Worm (Caenorhabditis elegans) whole organism, early embryonic: Measurements from ENCODE around the gene ecps-2.
"Not testable (repeated sequence)": the region's sequence is repeated elsewhere in the genome, so short reads cannot be mapped to it uniquely, and the experiment has no call there.

ENCODE experiments used
- B0310.2 ChIP-seq: sonication (generic microtip); optimal IDR thresholded peaks from 2 replicates; lab custom pipeline; 2016; ENCODE audit warnings: mild to moderate bottlenecking, missing genetic modification characterization, missing compliant biosample characterization
- F13C5.2 ChIP-seq: sonication (generic microtip); optimal IDR thresholded peaks from 2 replicates; lab custom pipeline; 2017; ENCODE audit warnings: mild to moderate bottlenecking, missing genetic modification characterization, inconsistent platforms, missing compliant biosample characterization
- aly-1 ChIP-seq: sonication (generic microtip); optimal IDR thresholded peaks from 2 replicates; lab custom pipeline; 2016; ENCODE audit warnings: missing genetic modification characterization, missing compliant biosample characterization
- ama-1 ChIP-seq: fragments of 150-350 bp; optimal IDR thresholded peaks from 2 replicates; lab custom pipeline; 2014
- ceh-13 ChIP-seq: fragments of 200-800 bp; sonication (Bioruptor generic); optimal IDR thresholded peaks from 2 replicates; lab custom pipeline; 2018; ENCODE audit warnings: mild to moderate bottlenecking, missing genetic modification characterization, missing compliant biosample characterization
- ceh-36 ChIP-seq: sonication (generic microtip); optimal IDR thresholded peaks from 2 replicates; lab custom pipeline; 2016; ENCODE audit warnings: missing genetic modification characterization, inconsistent platforms, missing compliant biosample characterization
- ets-7 ChIP-seq: sonication (generic microtip); optimal IDR thresholded peaks from 2 replicates; lab custom pipeline; 2016; ENCODE audit warnings: missing genotype, missing genetic modification characterization, missing compliant biosample characterization
- flt-1 ChIP-seq: fragments of 200-800 bp; sonication (Bioruptor generic); IDR thresholded peaks from 2 replicates; pipeline ENCODE4 v1.3.6; 2022; ENCODE audit warnings: missing genetic modification characterization, missing compliant biosample characterization
- hmbx-1 ChIP-seq: sonication (generic microtip); optimal IDR thresholded peaks from 2 replicates; lab custom pipeline; 2016; ENCODE audit warnings: mild to moderate bottlenecking, missing genetic modification characterization, missing compliant biosample characterization
- hmg-4 ChIP-seq: fragments of 200-800 bp; sonication (Bioruptor generic); optimal IDR thresholded peaks from 2 replicates; lab custom pipeline; 2018; ENCODE audit warnings: mild to moderate bottlenecking, missing genetic modification characterization, missing compliant biosample characterization
- hnd-1 ChIP-seq: sonication (generic microtip); optimal IDR thresholded peaks from 2 replicates; lab custom pipeline; 2016; ENCODE audit warnings: missing genetic modification characterization, missing compliant biosample characterization
- pes-1 ChIP-seq: fragments of 200-800 bp; sonication (Bioruptor generic); IDR thresholded peaks from 2 replicates; pipeline ENCODE4 v1.3.6; 2022; ENCODE audit warnings: missing genetic modification reagents, missing genetic modification characterization, missing compliant biosample characterization
- scrt-1 ChIP-seq: fragments of 200-800 bp; sonication (Bioruptor generic); IDR thresholded peaks from 2 replicates; pipeline ENCODE4 v1.3.6; 2022; ENCODE audit warnings: missing genetic modification characterization, missing compliant biosample characterization
- sea-1 ChIP-seq: fragments of 200-800 bp; sonication (Bioruptor generic); conservative IDR thresholded peaks from 2 replicates; pipeline ENCODE4 v1.3.6; 2022; ENCODE audit warnings: missing genetic modification characterization, missing compliant biosample characterization
- tbx-11 ChIP-seq: fragments of 200-800 bp; sonication (Bioruptor generic); IDR thresholded peaks from 2 replicates; pipeline ENCODE4 v1.3.6; 2022; ENCODE audit warnings: missing genetic modification characterization, missing compliant biosample characterization
- tbx-37 ChIP-seq: fragments of 200-800 bp; sonication (Bioruptor generic); conservative IDR thresholded peaks from 2 replicates; pipeline ENCODE4 v1.3.6; 2022; ENCODE audit warnings: missing genetic modification reagents, missing genetic modification characterization, missing compliant biosample characterization
- tra-4 ChIP-seq: sonication (generic microtip); optimal IDR thresholded peaks from 2 replicates; lab custom pipeline; 2017; ENCODE audit warnings: missing genetic modification characterization, missing compliant biosample characterization

Gene ecps-2

ce11 chrIII:10438780-10439179 is 4.1 kb upstream of the ecps-2 start, which contains the start of gene H04D03.6:
Gene H04D03.6, minus strand, starts transcription at chrIII:10438880.
- TF ChIP-seq scrt-1; hnd-1 (tag; lab: Kevin White, UChicago); pes-1 (GFP tag; lab: Robert Waterston, UW): not testable (repeated sequence)

ce11 chrIII:10446730-10447129 is 3.8 kb downstream of the ecps-2 start, which contains the start of gene H04D03.7:
Gene H04D03.7, minus strand, starts transcription at chrIII:10446830.
- TF ChIP-seq tbx-37 (GFP tag; lab: Robert Waterston, UW): no peak
- no peak for TF ChIP-seq ets-7 (tag; lab: Kevin White, UChicago)

- TF ChIP-seq ama-1 (lab: Kevin White, UChicago) (no peak), pes-1 (GFP tag; lab: Robert Waterston, UW) (no peak), hmbx-1 (no peak), ceh-13 (no peak)
Measured at ce11 chrIII:10451012-10451411, 8.1 kb downstream of the ecps-2 start, which contains the start of gene H04D03.4. Gene H04D03.4, minus strand, starts transcription at chrIII:10451112.

ce11 chrIII:10460427-10461163 is 17.7 kb downstream of the ecps-2 start, which contains the start of gene ecps-1:
Gene ecps-1, minus strand, starts transcription at chrIII:10460551.
- TF ChIP-seq scrt-1: peak; percentile 35; the same call in 1 of the 2 replicates
- TF ChIP-seq ama-1 (lab: Kevin White, UChicago): no peak
- TF ChIP-seq tbx-37 (GFP tag; lab: Robert Waterston, UW): peak; percentile 60; the same call in 1 of the 2 replicates
- TF ChIP-seq aly-1 (tag; lab: Kevin White, UChicago): no peak
- TF ChIP-seq flt-1: peak; percentile 28; the same call in 1 of the 2 replicates
- no peak for TF ChIP-seq ceh-36 (tag; lab: Kevin White, UChicago)
- no peak for TF ChIP-seq hmbx-1
- peak; percentile 23; the same call in 1 of the 2 replicates for TF ChIP-seq tbx-11 (GFP tag; lab: Robert Waterston, UW)
- 0 out of 2 replicates have a peak, but pooled peaks have one; percentile 11 for TF ChIP-seq sea-1
- TF ChIP-seq pes-1 (GFP tag; lab: Robert Waterston, UW): peak; percentile 75

- peak; percentile 97 for TF ChIP-seq ceh-13
- peak; percentile 95 for TF ChIP-seq scrt-1
- TF ChIP-seq hmg-4: peak; percentile 99
- peak; percentile 95 for TF ChIP-seq aly-1 (tag; lab: Kevin White, UChicago)
- no peak for TF ChIP-seq ama-1 (lab: Kevin White, UChicago)
- peak; percentile 99 for TF ChIP-seq F13C5.2 (tag; lab: Kevin White, UChicago)
- peak; percentile 91 for TF ChIP-seq ets-7 (tag; lab: Kevin White, UChicago)
- TF ChIP-seq hnd-1 (tag; lab: Kevin White, UChicago): peak; percentile 92
- TF ChIP-seq sea-1: peak; percentile 99
- peak; percentile 95 for TF ChIP-seq flt-1
- TF ChIP-seq B0310.2: peak; percentile 96
- peak; percentile 88 for TF ChIP-seq hmbx-1
- TF ChIP-seq tra-4 (tag; lab: Kevin White, UChicago): peak; percentile 95
- peak; percentile 97 for TF ChIP-seq tbx-11 (GFP tag; lab: Robert Waterston, UW)
- TF ChIP-seq ceh-36 (tag; lab: Kevin White, UChicago): peak; percentile 97
- TF ChIP-seq tbx-37 (GFP tag; lab: Robert Waterston, UW): peak; percentile 98
- TF ChIP-seq pes-1 (GFP tag; lab: Robert Waterston, UW): peak; percentile 98
Measured at ce11 chrIII:10461164-10461546, 18.3 kb downstream of the ecps-2 start, which contains the start of gene atx-2. Gene atx-2, plus strand, starts transcription at chrIII:10461389.

- no peak for TF ChIP-seq F13C5.2 (tag; lab: Kevin White, UChicago)
- TF ChIP-seq hmbx-1: no peak
- TF ChIP-seq flt-1: no peak
- TF ChIP-seq hnd-1 (tag; lab: Kevin White, UChicago): no peak
- TF ChIP-seq scrt-1: no peak
- no peak for TF ChIP-seq ets-7 (tag; lab: Kevin White, UChicago)
- TF ChIP-seq tbx-11 (GFP tag; lab: Robert Waterston, UW): no peak
- TF ChIP-seq B0310.2: no peak
- TF ChIP-seq ceh-13: no peak
- no peak for TF ChIP-seq pes-1 (GFP tag; lab: Robert Waterston, UW)
- no peak for TF ChIP-seq sea-1
Measured at ce11 chrIII:10462935-10463548, 20.2 kb downstream of the ecps-2 start.

ce11 chrIII:10463653-10464052 is 20.8 kb downstream of the ecps-2 start:
- TF ChIP-seq hmbx-1 (no peak), flt-1 (no peak), tbx-11 (GFP tag; lab: Robert Waterston, UW) (no peak), pes-1 (GFP tag; lab: Robert Waterston, UW) (no peak), B0310.2 (no peak)

ce11 chrIII:10464455-10464854 is 21.6 kb downstream of the ecps-2 start:
- TF ChIP-seq hmg-4 (no peak), hnd-1 (tag; lab: Kevin White, UChicago) (no peak), ama-1 (lab: Kevin White, UChicago) (no peak), tbx-37 (GFP tag; lab: Robert Waterston, UW) (no peak), tbx-11 (GFP tag; lab: Robert Waterston, UW) (no peak), flt-1 (no peak), ets-7 (tag; lab: Kevin White, UChicago) (no peak), tra-4 (tag; lab: Kevin White, UChicago) (no peak)
